Fruit fly (Drosophila melanogaster) whole organism, prepupa: Measurements from ENCODE around the gene Plc21C.
A peak's percentile ranks its signal among the peaks of the same experiment; 100 is the strongest.

Experiments
- Blimp-1 ChIP-seq: fragments of 200-800 bp; sonication (Bioruptor generic); optimal IDR thresholded peaks from 3 replicates; lab custom pipeline; 2017; ENCODE audit warnings: missing biosample characterization, missing genetic modification characterization, mild to moderate bottlenecking, moderate library complexity, missing genetic modification reagents
- CG10631 ChIP-seq: fragments of 200-800 bp; sonication (Bioruptor generic); optimal IDR thresholded peaks from 2 replicates; lab custom pipeline; 2016; ENCODE audit warnings: missing biosample characterization, missing genetic modification characterization
- CG10669 ChIP-seq: fragments of 200-800 bp; sonication (Bioruptor generic); optimal IDR thresholded peaks from 3 replicates; lab custom pipeline; 2018; ENCODE audit warnings: missing biosample characterization, mild to moderate bottlenecking, missing genetic modification characterization, moderate library complexity
- CG11294 ChIP-seq: fragments of 200-800 bp; sonication (Bioruptor generic); IDR thresholded peaks from 2 replicates; pipeline ENCODE4 v1.3.6; 2022; ENCODE audit warnings: missing biosample characterization, missing genetic modification characterization
- CG11902 ChIP-seq: fragments of 200-800 bp; sonication (Bioruptor generic); optimal IDR thresholded peaks from 3 replicates; lab custom pipeline; 2016; ENCODE audit warnings: missing biosample characterization, missing genetic modification characterization
- CG15336 ChIP-seq: fragments of 200-800 bp; sonication (Bioruptor generic); IDR thresholded peaks from 2 replicates; pipeline ENCODE4 v1.3.6; 2022; ENCODE audit warnings: missing biosample characterization, missing genetic modification characterization
- CG1621 ChIP-seq: fragments of 200-800 bp; sonication (Bioruptor generic); optimal IDR thresholded peaks from 3 replicates; lab custom pipeline; 2018; ENCODE audit warnings: missing biosample characterization, mild to moderate bottlenecking, missing genetic modification characterization
- CG16779 ChIP-seq: fragments of 200-800 bp; sonication (Bioruptor generic); optimal IDR thresholded peaks from 3 replicates; lab custom pipeline; 2017; ENCODE audit warnings: missing biosample characterization, mild to moderate bottlenecking, missing genetic modification characterization
- CG3032 ChIP-seq: fragments of 200-800 bp; optimal IDR thresholded peaks from 2 replicates; lab custom pipeline; 2019; ENCODE audit warnings: missing biosample characterization, mild to moderate bottlenecking, missing genetic modification characterization, moderate library complexity
- CG31627 ChIP-seq: fragments of 200-800 bp; sonication (Bioruptor generic); optimal IDR thresholded peaks from 3 replicates; lab custom pipeline; 2016; ENCODE audit warnings: missing biosample characterization, missing genetic modification characterization
- CG32006 ChIP-seq: fragments of 200-800 bp; sonication (Bioruptor generic); optimal IDR thresholded peaks from 3 replicates; lab custom pipeline; 2017; ENCODE audit warnings: missing biosample characterization, mild to moderate bottlenecking, missing genetic modification characterization
- CG34406 ChIP-seq: fragments of 200-800 bp; sonication (Bioruptor generic); optimal IDR thresholded peaks from 3 replicates; lab custom pipeline; 2016; ENCODE audit warnings: missing biosample characterization, missing genetic modification characterization
- CG3919 ChIP-seq: fragments of 200-800 bp; sonication (Bioruptor generic); optimal IDR thresholded peaks from 3 replicates; lab custom pipeline; 2016; ENCODE audit warnings: missing biosample characterization, missing genetic modification characterization
- CG4318 ChIP-seq: fragments of 200-800 bp; sonication (Bioruptor generic); optimal IDR thresholded peaks from 3 replicates; lab custom pipeline; 2017; ENCODE audit warnings: missing biosample characterization, mild to moderate bottlenecking, missing genetic modification characterization
- CG6163 ChIP-seq: fragments of 200-800 bp; sonication (Bioruptor generic); IDR thresholded peaks from 3 replicates; pipeline ENCODE4 v1.3.6; 2022; ENCODE audit warnings: missing biosample characterization, missing genetic modification characterization
- CG6276 ChIP-seq: fragments of 200-800 bp; sonication (Bioruptor generic); optimal IDR thresholded peaks from 2 replicates; lab custom pipeline; 2017; ENCODE audit warnings: missing biosample characterization, mild to moderate bottlenecking, missing genetic modification characterization
- CG6792 ChIP-seq: fragments of 200-800 bp; sonication (Bioruptor generic); optimal IDR thresholded peaks from 3 replicates; lab custom pipeline; 2016; ENCODE audit warnings: missing biosample characterization, missing genetic modification characterization
- CG6808 ChIP-seq: fragments of 200-800 bp; sonication (Bioruptor generic); optimal IDR thresholded peaks from 3 replicates; lab custom pipeline; 2017; ENCODE audit warnings: missing biosample characterization, missing genetic modification characterization, mild to moderate bottlenecking, moderate library complexity, missing genetic modification reagents
- CG7368 ChIP-seq: fragments of 200-800 bp; sonication (Bioruptor generic); optimal IDR thresholded peaks from 3 replicates; lab custom pipeline; 2016; ENCODE audit warnings: missing biosample characterization, missing genetic modification characterization
- CG8119 ChIP-seq: fragments of 200-800 bp; sonication (Bioruptor generic); IDR thresholded peaks from 3 replicates; pipeline ENCODE4 v1.3.6; 2022; ENCODE audit warnings: missing biosample characterization, missing genetic modification characterization
- CG8319 ChIP-seq: fragments of 200-800 bp; sonication (Bioruptor generic); optimal IDR thresholded peaks from 3 replicates; lab custom pipeline; 2016; ENCODE audit warnings: missing biosample characterization, missing genetic modification characterization
- CG8632 ChIP-seq: fragments of 200-800 bp; sonication (Bioruptor generic); optimal IDR thresholded peaks from 3 replicates; lab custom pipeline; 2016; ENCODE audit warnings: missing biosample characterization, missing genetic modification characterization
- CG9139 ChIP-seq: fragments of 200-800 bp; sonication (Bioruptor generic); optimal IDR thresholded peaks from 3 replicates; lab custom pipeline; 2017; ENCODE audit warnings: missing biosample characterization, mild to moderate bottlenecking, missing genetic modification characterization
- Eip78C ChIP-seq: fragments of 200-800 bp; sonication (Bioruptor generic); peaks from one replicate; lab custom pipeline; 2016; ENCODE audit warnings: missing biosample characterization, missing genetic modification characterization
- Eip93F ChIP-seq: fragments of 200-800 bp; sonication (Bioruptor generic); optimal IDR thresholded peaks from 2 replicates; lab custom pipeline; 2016; ENCODE audit warnings: missing biosample characterization, mild to moderate bottlenecking, missing genetic modification characterization
- Ets21C ChIP-seq: fragments of 200-800 bp; sonication (Bioruptor generic); optimal IDR thresholded peaks from 3 replicates; lab custom pipeline; 2016; ENCODE audit warnings: missing biosample characterization, missing genetic modification characterization
- Ets96B ChIP-seq: fragments of 200-800 bp; optimal IDR thresholded peaks from 2 replicates; lab custom pipeline; 2019; ENCODE audit warnings: missing biosample characterization, mild to moderate bottlenecking, missing genetic modification characterization, moderate library complexity
- Gug ChIP-seq: fragments of 200-800 bp; sonication (Bioruptor generic); IDR thresholded peaks from 2 replicates; pipeline ENCODE4 v1.3.6; 2022; ENCODE audit warnings: missing biosample characterization, missing genetic modification characterization
- Hr38 ChIP-seq: sonication (Bioruptor generic); optimal IDR thresholded peaks from 2 replicates; lab custom pipeline; 2016; ENCODE audit warnings: missing biosample characterization, missing genetic modification characterization
- Hr39 ChIP-seq: fragments of 200-800 bp; sonication (Bioruptor generic); optimal IDR thresholded peaks from 2 replicates; lab custom pipeline; 2016; ENCODE audit warnings: missing biosample characterization, missing genetic modification characterization
- Hr4 ChIP-seq: fragments of 200-800 bp; sonication (Bioruptor generic); optimal IDR thresholded peaks from 3 replicates; lab custom pipeline; 2016; ENCODE audit warnings: missing biosample characterization, missing genetic modification characterization
- Lpt ChIP-seq: fragments of 200-800 bp; sonication (Bioruptor generic); optimal IDR thresholded peaks from 3 replicates; lab custom pipeline; 2016; ENCODE audit warnings: missing biosample characterization, missing genetic modification characterization
- Met ChIP-seq: fragments of 200-800 bp; sonication (Bioruptor generic); optimal IDR thresholded peaks from 3 replicates; lab custom pipeline; 2016; ENCODE audit warnings: missing biosample characterization, missing genetic modification characterization
- OdsH ChIP-seq: fragments of 200-800 bp; sonication (Bioruptor generic); optimal IDR thresholded peaks from 3 replicates; lab custom pipeline; 2016; ENCODE audit warnings: missing biosample characterization, missing genetic modification characterization
- Smox ChIP-seq: fragments of 200-800 bp; sonication (Bioruptor generic); optimal IDR thresholded peaks from 3 replicates; lab custom pipeline; 2016; ENCODE audit warnings: missing biosample characterization, missing genetic modification characterization
- Sox102F ChIP-seq: fragments of 200-800 bp; sonication (Bioruptor generic); optimal IDR thresholded peaks from 2 replicates; lab custom pipeline; 2016; ENCODE audit warnings: missing biosample characterization, mild to moderate bottlenecking, missing genetic modification characterization
- Sox14 ChIP-seq: fragments of 200-800 bp; sonication (Bioruptor generic); optimal IDR thresholded peaks from 3 replicates; lab custom pipeline; 2016; ENCODE audit warnings: missing biosample characterization, missing genetic modification characterization
- Sox15 ChIP-seq: fragments of 200-800 bp; sonication (Bioruptor generic); optimal IDR thresholded peaks from 3 replicates; lab custom pipeline; 2016; ENCODE audit warnings: missing biosample characterization, missing genetic modification characterization
- achi ChIP-seq: fragments of 200-800 bp; sonication (Bioruptor generic); optimal IDR thresholded peaks from 3 replicates; lab custom pipeline; 2016; ENCODE audit warnings: missing biosample characterization, missing genetic modification characterization
- acj6 ChIP-seq: fragments of 200-800 bp; sonication (Bioruptor generic); optimal IDR thresholded peaks from 3 replicates; lab custom pipeline; 2016; ENCODE audit warnings: missing biosample characterization, missing genetic modification characterization
- cyc ChIP-seq: fragments of 200-800 bp; sonication (Bioruptor generic); optimal IDR thresholded peaks from 3 replicates; lab custom pipeline; 2016; ENCODE audit warnings: missing biosample characterization, missing genetic modification characterization
- dac ChIP-seq: fragments of 200-800 bp; sonication (Bioruptor generic); optimal IDR thresholded peaks from 2 replicates; lab custom pipeline; 2017; ENCODE audit warnings: missing biosample characterization, mild to moderate bottlenecking, missing genetic modification characterization
- dsx ChIP-seq: fragments of 200-800 bp; optimal IDR thresholded peaks from 3 replicates; lab custom pipeline; 2019; ENCODE audit warnings: missing biosample characterization, mild to moderate bottlenecking, missing genetic modification characterization, moderate library complexity; ENCODE audit not compliant: poor library complexity, severe bottlenecking
- eg ChIP-seq: fragments of 200-800 bp; sonication (Bioruptor generic); IDR thresholded peaks from 3 replicates; pipeline ENCODE4 v1.3.6; 2022; ENCODE audit warnings: missing biosample characterization, missing genetic modification characterization
- esn ChIP-seq: fragments of 200-800 bp; sonication (Bioruptor generic); optimal IDR thresholded peaks from 2 replicates; lab custom pipeline; 2016; ENCODE audit warnings: missing biosample characterization, mild to moderate bottlenecking, missing genetic modification characterization, moderate library complexity
- fd59A ChIP-seq: fragments of 200-800 bp; sonication (Bioruptor generic); optimal IDR thresholded peaks from 2 replicates; lab custom pipeline; 2017; ENCODE audit warnings: missing biosample characterization, mild to moderate bottlenecking, missing genetic modification characterization, missing genetic modification reagents
- fkh ChIP-seq: fragments of 200-800 bp; sonication (Bioruptor generic); optimal IDR thresholded peaks from 3 replicates; lab custom pipeline; 2017; ENCODE audit warnings: missing biosample characterization, mild to moderate bottlenecking, missing genetic modification characterization, moderate library complexity
- net ChIP-seq: fragments of 200-800 bp; sonication (Bioruptor generic); optimal IDR thresholded peaks from 3 replicates; lab custom pipeline; 2016; ENCODE audit warnings: missing biosample characterization, missing genetic modification characterization
- pdm3 ChIP-seq: fragments of 200-800 bp; sonication (Bioruptor generic); optimal IDR thresholded peaks from 3 replicates; lab custom pipeline; 2016; ENCODE audit warnings: missing biosample characterization, missing genetic modification characterization
- salr ChIP-seq, 2 experiments: fragments of 200-800 bp; sonication (Bioruptor generic); optimal IDR thresholded peaks; 3 replicates each; lab custom pipeline; 2016 to 2018; ENCODE audit warnings: missing biosample characterization in 2 of 2, missing genetic modification characterization in 2 of 2, mild to moderate bottlenecking in 1 of 2
- svp ChIP-seq: fragments of 200-800 bp; sonication (Bioruptor generic); peaks from one replicate; lab custom pipeline; 2016; ENCODE audit warnings: missing biosample characterization, missing genetic modification characterization
- vri ChIP-seq: fragments of 200-800 bp; sonication (Bioruptor generic); optimal IDR thresholded peaks from 3 replicates; lab custom pipeline; 2016; ENCODE audit warnings: missing biosample characterization, mild to moderate bottlenecking, missing genetic modification characterization

Gene Plc21C

DNA sequence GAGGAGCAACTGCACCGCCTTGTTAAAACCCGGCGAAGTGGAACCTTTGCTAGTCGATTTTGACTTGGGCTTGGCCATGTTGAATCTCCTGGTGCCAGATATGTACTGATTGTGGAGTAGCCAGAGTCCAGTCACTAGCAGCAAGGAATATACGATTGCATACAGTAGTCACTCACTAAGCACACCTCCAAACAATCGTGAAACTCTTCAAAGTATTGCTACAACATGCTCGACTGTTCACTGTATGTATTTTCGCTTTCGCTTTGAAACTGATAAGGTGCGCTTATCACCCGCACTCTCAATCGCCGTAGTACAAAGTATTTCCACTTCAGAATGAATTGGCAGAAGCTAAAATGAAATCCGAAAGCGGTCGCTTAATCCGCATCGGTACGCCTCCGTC lies 19.3 kb upstream of the Plc21C start:
- TF ChIP-seq CG15336 (GFP tag; lab: Robert Waterston, UW) (peak; percentile 70), Sox15 (GFP tag; lab: Kevin White, UChicago) (peak; percentile 49), achi (peak; percentile 55), Ets96B (peak; percentile 41), fd59A (GFP tag; lab: Kevin White, UChicago) (no peak), Sox102F (GFP tag; lab: Kevin White, UChicago) (peak; percentile 85), CG7368 (GFP tag; lab: Kevin White, UChicago) (peak; percentile 78), Hr38 (GFP tag; lab: Kevin White, UChicago) (no peak), esn (GFP tag; lab: Kevin White, UChicago) (peak; percentile 88), CG10631 (GFP tag; lab: Kevin White, UChicago) (peak; percentile 52), OdsH (peak; percentile 70), CG10669 (GFP tag; lab: Kevin White, UChicago) (peak; percentile 67), Hr4 (peak; percentile 75), CG16779 (peak; percentile 86), dac (GFP tag; lab: Kevin White, UChicago) (no peak), CG3919 (peak; percentile 86), CG6163 (peak; percentile 73), eg (GFP tag; lab: Robert Waterston, UW) (peak; percentile 73; the same call in 2 of the 3 replicates), Ets21C (GFP tag; lab: Kevin White, UChicago) (peak; percentile 66), Eip93F (GFP tag; lab: Kevin White, UChicago) (peak; percentile 92), CG6792 (peak; percentile 78), CG8319 (peak; percentile 44), CG34406 (GFP tag; lab: Kevin White, UChicago) (peak; percentile 62), net (GFP tag; lab: Kevin White, UChicago) (peak; percentile 80), Sox14 (peak; percentile 87), CG11902 (GFP tag; lab: Kevin White, UChicago) (peak; percentile 46), vri (GFP tag; lab: Kevin White, UChicago) (peak; percentile 90), CG32006 (peak; percentile 54), Lpt (GFP tag; lab: Kevin White, UChicago) (peak; percentile 8), CG8119 (GFP tag; lab: Robert Waterston, UW) (peak; percentile 27; the same call in 1 of the 3 replicates), acj6 (GFP tag; lab: Kevin White, UChicago) (peak; percentile 69), CG9139 (GFP tag; lab: Kevin White, UChicago) (peak; percentile 58), cyc (peak; percentile 83), fkh (GFP tag; lab: Kevin White, UChicago) (no peak), Hr39 (peak; percentile 84), CG4318 (no peak), CG6808 (GFP tag; lab: Kevin White, UChicago) (peak; percentile 71), salr (GFP tag; optimal IDR thresholded peaks at IDR 0.05; lab: Kevin White, UChicago) (peak in 1 of 2 experiments; percentile 48), Eip78C (GFP tag; lab: Kevin White, UChicago) (peak; percentile 91), Met (GFP tag; lab: Kevin White, UChicago) (peak; percentile 84), CG8632 (peak; percentile 67), CG3032 (tag; lab: Kevin White, UChicago) (peak; percentile 40), Blimp-1 (no peak), CG11294 (peak; percentile 35; the same call in 1 of the 2 replicates), svp (peak; percentile 95), CG1621 (tag; lab: Kevin White, UChicago) (peak; percentile 74), dsx (GFP tag; lab: Kevin White, UChicago) (peak; percentile 88), Smox (GFP tag; lab: Kevin White, UChicago) (no peak), pdm3 (GFP tag; lab: Kevin White, UChicago) (peak; percentile 80), CG6276 (GFP tag; lab: Kevin White, UChicago) (no peak), CG31627 (peak; percentile 82), Gug (GFP tag; lab: Robert Waterston, UW) (0 out of 2 replicates have a peak, but pooled peaks have one; percentile 24)
